Worm (Caenorhabditis elegans): ENCODE data around the gene srz-19.
A peak's percentile ranks its signal among the peaks of the same experiment; 100 is the strongest.

The srz-19 gene

DNA sequence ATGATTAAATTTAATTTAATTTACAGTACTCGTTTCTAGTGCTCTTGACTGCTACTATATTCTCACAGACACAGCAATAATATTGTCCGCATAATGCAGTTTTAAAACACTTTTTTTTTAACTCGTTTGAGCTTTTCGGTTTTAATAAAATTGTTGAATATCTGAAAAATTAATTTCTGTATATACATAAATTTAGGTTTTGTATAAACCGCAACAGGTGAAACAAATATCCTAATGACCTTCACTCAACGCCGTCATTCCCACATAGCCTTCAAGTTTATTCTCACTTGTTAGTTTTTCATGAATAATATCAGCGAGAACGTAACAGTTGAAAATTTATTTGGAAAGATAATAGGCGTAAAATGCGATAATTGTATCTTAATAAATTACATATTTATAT is at the start of gene srz-19:
Gene srz-19 (plus strand): TSS at position 301 of the 400 bp plus-strand sequence.
- TF ChIP-seq lsy-2 (tag; optimal IDR thresholded peaks at IDR 0.05) (no peak), cey-2 (tag; optimal IDR thresholded peaks at IDR 0.05; ENCODE audit: borderline replicate concordance, insufficient read depth) (no peak), lin-15B (tag; optimal IDR thresholded peaks at IDR 0.05) (no peak), ztf-11 (tag; optimal IDR thresholded peaks at IDR 0.05) (no peak), mep-1 (tag; optimal IDR thresholded peaks at IDR 0.05) (no peak), ctbp-1 (GFP tag; IDR thresholded peaks at IDR 0.05) (no peak), ZK546.5 (tag; optimal IDR thresholded peaks at IDR 0.05) (no peak), gei-8 (GFP tag; optimal IDR thresholded peaks at IDR 0.05) (no peak), zfp-3 (GFP tag; conservative IDR thresholded peaks at IDR 0.05) (no peak)

DNA sequence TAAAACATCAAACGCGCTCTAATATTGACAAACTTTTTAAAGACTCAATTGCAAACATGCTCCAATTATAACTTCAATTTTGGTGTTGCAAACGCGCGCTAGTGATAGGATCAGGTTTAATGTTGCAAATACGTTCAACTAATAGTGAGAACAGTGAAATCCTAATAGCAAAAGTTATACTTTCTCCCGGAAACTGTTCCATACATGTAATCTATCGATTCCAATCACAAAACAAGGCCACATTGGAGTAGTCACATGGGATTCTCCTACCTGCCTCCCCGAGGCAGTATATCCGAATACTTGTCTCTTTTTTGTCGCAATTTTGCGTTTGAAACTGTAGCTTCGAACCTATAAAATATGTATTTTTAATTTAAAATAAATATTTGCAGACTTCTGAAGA is 49.7 kb upstream of the srz-19 start:
- TF ChIP-seq ces-1 (GFP tag; optimal IDR thresholded peaks at IDR 0.05) (no peak), mxl-2 (GFP tag; conservative IDR thresholded peaks at IDR 0.05) (no peak), spr-1 (tag; optimal IDR thresholded peaks at IDR 0.05) (no peak), nhr-28 (tag; optimal IDR thresholded peaks at IDR 0.05) (no peak), lir-3 (tag; optimal IDR thresholded peaks at IDR 0.05) (no peak), nhr-111 (GFP tag; optimal IDR thresholded peaks at IDR 0.05) (no peak), zip-11 (GFP tag; IDR thresholded peaks at IDR 0.05) (no peak), madf-5 (GFP tag; IDR thresholded peaks at IDR 0.05) (no peak), F44E2.7 (GFP tag; IDR thresholded peaks at IDR 0.05) (no peak), lin-29 (GFP tag; IDR thresholded peaks at IDR 0.05) (no peak), ama-1 (optimal IDR thresholded peaks at IDR 0.05) (no peak), nhr-10 (tag; optimal IDR thresholded peaks at IDR 0.05) (no peak), php-3 (GFP tag; IDR thresholded peaks at IDR 0.05) (no peak), daf-16 (GFP tag; optimal IDR thresholded peaks at IDR 0.05) (no peak), daf-16 (tag; optimal IDR thresholded peaks at IDR 0.05) (no peak), nhr-42 (GFP tag; IDR thresholded peaks at IDR 0.05) (no peak), mep-1 (tag; optimal IDR thresholded peaks at IDR 0.05) (no peak)

DNA sequence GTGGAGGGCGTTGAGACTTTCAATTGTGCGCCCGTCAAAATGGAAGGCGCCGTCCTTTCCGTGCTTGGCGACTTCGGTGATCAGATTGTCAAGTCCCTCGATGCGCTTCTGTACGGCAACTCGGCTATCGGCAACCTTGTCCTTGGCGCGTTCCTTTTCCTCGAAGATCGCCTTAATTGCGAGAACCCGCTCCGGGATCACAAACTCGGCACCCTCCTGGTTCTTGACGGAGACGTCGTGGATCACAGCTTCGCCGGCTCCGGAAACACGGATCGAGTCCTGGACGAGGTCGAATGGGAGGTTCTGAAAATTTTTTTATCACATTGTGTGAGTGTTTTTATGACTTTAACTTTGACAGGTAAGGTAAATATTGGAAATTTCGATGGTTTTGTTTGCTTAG is 46.4 kb upstream of the srz-19 start:
- TF ChIP-seq zfp-3 (GFP tag; conservative IDR thresholded peaks at IDR 0.05) (0 out of 2 replicates have a peak, but pooled peaks have one; percentile 12), ztf-7 (tag; optimal IDR thresholded peaks at IDR 0.05) (no peak), set-16 (GFP tag; IDR thresholded peaks at IDR 0.05) (peak; percentile 81), unc-62 (GFP tag; optimal IDR thresholded peaks at IDR 0.05 in 1 of 2) (peak in 1 of 2 experiments; percentile 81), unc-62 (tag; optimal IDR thresholded peaks at IDR 0.05) (no peak)

DNA sequence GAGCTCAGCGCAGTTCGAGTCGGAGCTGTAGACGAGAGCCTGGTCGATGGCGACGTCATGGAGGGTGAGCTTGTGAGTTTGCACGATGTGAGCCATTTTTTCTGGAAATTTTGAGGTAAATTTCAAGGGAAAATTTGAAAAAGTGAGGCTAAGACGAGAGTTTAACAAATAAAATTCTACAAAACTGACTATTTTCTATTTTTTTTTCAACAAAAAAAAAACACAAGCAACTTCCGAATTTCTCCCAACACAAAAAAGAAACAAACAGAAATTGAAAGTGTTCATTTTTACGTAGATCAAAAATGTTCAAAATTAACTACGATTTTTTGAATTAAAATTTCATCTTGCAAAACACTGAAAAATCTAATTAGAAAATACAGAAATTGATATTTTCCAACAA is 45.9 kb upstream of the srz-19 start, which contains the start of gene F37C4.5:
Gene F37C4.5 (minus strand): TSS at position 101 of the 400 bp plus-strand sequence.
- TF ChIP-seq hmg-1.1 (GFP tag; IDR thresholded peaks at IDR 0.05) (no peak), nhr-111 (GFP tag; optimal IDR thresholded peaks at IDR 0.05) (no peak), zfp-2 (tag; optimal IDR thresholded peaks at IDR 0.05) (no peak), pha-4 (GFP tag; IDR thresholded peaks at IDR 0.05) (no peak), pha-4 (tag; optimal IDR thresholded peaks at IDR 0.05) (no peak), dve-1 (tag; optimal IDR thresholded peaks at IDR 0.05; ENCODE audit: insufficient read depth) (no peak), tra-1 (GFP tag; IDR thresholded peaks at IDR 0.05) (no peak)

DNA sequence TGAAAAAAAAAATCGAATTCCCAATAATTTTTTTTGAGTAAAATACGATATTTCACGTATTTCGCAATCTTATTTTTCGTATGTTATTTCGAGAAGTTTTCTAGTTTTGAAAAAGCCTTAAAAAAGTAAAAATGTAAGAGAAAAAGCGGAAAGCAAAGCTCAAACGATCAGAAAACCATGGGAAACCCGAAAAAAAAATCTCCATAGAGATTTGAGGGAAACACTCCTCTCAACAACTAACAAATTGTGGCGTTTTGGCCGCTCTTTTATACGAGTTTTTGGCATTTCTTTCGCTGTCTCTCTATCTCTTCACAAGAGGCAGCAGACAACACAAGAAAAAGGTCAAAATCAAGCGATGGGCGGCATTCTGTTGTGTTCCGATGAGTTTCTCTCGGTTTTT is 45.2 kb upstream of the srz-19 start:
- TF ChIP-seq pqm-1 (tag; optimal IDR thresholded peaks at IDR 0.05) (no peak), hmg-1.1 (GFP tag; IDR thresholded peaks at IDR 0.05) (0 out of 2 replicates have a peak, but pooled peaks have one; percentile 27), ceh-20 (GFP tag; IDR thresholded peaks at IDR 0.05) (no peak), ZK337.2 (GFP tag; IDR thresholded peaks at IDR 0.05) (no peak), hlh-30 (tag; optimal IDR thresholded peaks at IDR 0.05; ENCODE audit: insufficient read depth) (peak; percentile 28), ama-1 (optimal IDR thresholded peaks at IDR 0.05) (peak; percentile 97), ceh-28 (tag; optimal IDR thresholded peaks at IDR 0.05) (no peak), dmd-6 (GFP tag; IDR thresholded peaks at IDR 0.05) (peak; percentile 64), skn-1 (tag; optimal IDR thresholded peaks at IDR 0.05) (no peak), pha-4 (GFP tag; IDR thresholded peaks at IDR 0.05) (no peak), pha-4 (tag; optimal IDR thresholded peaks at IDR 0.05) (peak; percentile 7), dve-1 (tag; optimal IDR thresholded peaks at IDR 0.05; ENCODE audit: insufficient read depth) (peak; percentile 51), snpc-4 (tag; optimal IDR thresholded peaks at IDR 0.05) (no peak), F26F4.8 (GFP tag; conservative IDR thresholded peaks at IDR 0.05) (no peak), saeg-2 (GFP tag; IDR thresholded peaks at IDR 0.05) (no peak), nhr-25 (tag; optimal IDR thresholded peaks at IDR 0.05; ENCODE audit: borderline replicate concordance, insufficient read depth) (no peak), ces-1 (GFP tag; optimal IDR thresholded peaks at IDR 0.05) (no peak)

Measured in whole organism, L4 larva.